Fruit fly (Drosophila melanogaster) whole organism, embryonic: ENCODE measurements around the gene Mvd.
A peak's percentile ranks its signal among the peaks of the same experiment; 100 is the strongest.

Experiments
- ATbp ChIP-seq: fragments of 200-800 bp; sonication (Bioruptor generic); optimal IDR thresholded peaks from 2 replicates; lab custom pipeline; 2017; ENCODE audit warnings: missing biosample characterization, mild to moderate bottlenecking, missing genetic modification characterization, missing genetic modification reagents
- B-H2 ChIP-seq: fragments of 200-800 bp; sonication (Bioruptor generic); optimal IDR thresholded peaks from 2 replicates; lab custom pipeline; 2018; ENCODE audit warnings: missing biosample characterization, mild to moderate bottlenecking, missing genetic modification characterization
- Bteb2 ChIP-seq: fragments of 200-800 bp; sonication (Bioruptor generic); optimal IDR thresholded peaks from 2 replicates; lab custom pipeline; 2016; ENCODE audit warnings: missing biosample characterization, missing genetic modification characterization
- CG1024 ChIP-seq: fragments of 200-800 bp; sonication (Bioruptor generic); IDR thresholded peaks from 2 replicates; pipeline ENCODE4 v1.3.6; 2022; ENCODE audit warnings: missing biosample characterization, missing genetic modification characterization
- CG10274 ChIP-seq: fragments of 200-800 bp; sonication (Bioruptor generic); optimal IDR thresholded peaks from 3 replicates; lab custom pipeline; 2017; ENCODE audit warnings: missing biosample characterization, mild to moderate bottlenecking, missing genetic modification characterization
- CG10462 ChIP-seq: fragments of 200-800 bp; sonication (Bioruptor generic); optimal IDR thresholded peaks from 2 replicates; lab custom pipeline; 2016; ENCODE audit warnings: missing biosample characterization, missing genetic modification characterization
- CG10979 ChIP-seq: fragments of 200-800 bp; sonication (Bioruptor generic); optimal IDR thresholded peaks from 2 replicates; lab custom pipeline; 2018; ENCODE audit warnings: missing biosample characterization, mild to moderate bottlenecking, missing genetic modification characterization, moderate library complexity
- CG12071 ChIP-seq: fragments of 200-800 bp; sonication (Bioruptor generic); optimal IDR thresholded peaks from 3 replicates; lab custom pipeline; 2018; ENCODE audit warnings: missing biosample characterization, mild to moderate bottlenecking, missing genetic modification characterization
- CG12769 ChIP-seq: fragments of 200-800 bp; sonication (Bioruptor generic); optimal IDR thresholded peaks from 2 replicates; lab custom pipeline; 2019; ENCODE audit warnings: missing biosample characterization, mild to moderate bottlenecking, missing genetic modification characterization, moderate library complexity
- CG13424 ChIP-seq: fragments of 200-800 bp; sonication (Bioruptor generic); optimal IDR thresholded peaks from 2 replicates; lab custom pipeline; 2019; ENCODE audit warnings: missing biosample characterization, mild to moderate bottlenecking, missing genetic modification characterization, moderate library complexity
- CG13775 ChIP-seq: fragments of 200-800 bp; sonication (Bioruptor generic); optimal IDR thresholded peaks from 3 replicates; lab custom pipeline; 2017; ENCODE audit warnings: missing biosample characterization, mild to moderate bottlenecking, missing genetic modification characterization
- CG14441 ChIP-seq: fragments of 200-800 bp; sonication (Bioruptor generic); IDR thresholded peaks from 2 replicates; pipeline ENCODE4 v1.3.6; 2022; ENCODE audit warnings: missing biosample characterization, missing genetic modification characterization
- CG15601 ChIP-seq: fragments of 200-800 bp; sonication (Bioruptor generic); optimal IDR thresholded peaks from 3 replicates; lab custom pipeline; 2019; ENCODE audit warnings: missing biosample characterization, mild to moderate bottlenecking, missing genetic modification characterization, moderate library complexity
- CG16863 ChIP-seq: fragments of 200-800 bp; sonication (Bioruptor generic); optimal IDR thresholded peaks from 3 replicates; lab custom pipeline; 2016; ENCODE audit warnings: missing biosample characterization, missing genetic modification characterization
- CG17912 ChIP-seq: fragments of 200-800 bp; sonication (Bioruptor generic); optimal IDR thresholded peaks from 2 replicates; lab custom pipeline; 2018; ENCODE audit warnings: missing biosample characterization, mild to moderate bottlenecking, missing genetic modification characterization
- CG1832 ChIP-seq: fragments of 200-800 bp; sonication (Bioruptor generic); optimal IDR thresholded peaks from 2 replicates; lab custom pipeline; 2017; ENCODE audit warnings: missing biosample characterization, mild to moderate bottlenecking, missing genetic modification characterization, inconsistent platforms
- CG2129 ChIP-seq: fragments of 200-800 bp; sonication (Bioruptor generic); IDR thresholded peaks from 2 replicates; pipeline ENCODE4 v1.3.6; 2022; ENCODE audit warnings: missing biosample characterization, missing genetic modification characterization; ENCODE audit not compliant: partially characterized antibody
- CG34376 ChIP-seq: fragments of 200-800 bp; sonication (Bioruptor generic); optimal IDR thresholded peaks from 2 replicates; lab custom pipeline; 2018; ENCODE audit warnings: missing biosample characterization, mild to moderate bottlenecking, missing genetic modification characterization
- CG34422 ChIP-seq: fragments of 200-800 bp; sonication (Bioruptor generic); IDR thresholded peaks from 3 replicates; pipeline ENCODE4 v1.3.6; 2022; ENCODE audit warnings: missing biosample characterization, missing genetic modification characterization
- CG3847 ChIP-seq: fragments of 200-800 bp; sonication (Bioruptor generic); IDR thresholded peaks from 2 replicates; pipeline ENCODE4 v1.3.6; 2022; ENCODE audit warnings: missing biosample characterization, missing genetic modification characterization
- CG4360 ChIP-seq: fragments of 200-800 bp; sonication (Bioruptor generic); IDR thresholded peaks from 2 replicates; pipeline ENCODE4 v1.3.6; 2022; ENCODE audit warnings: missing biosample characterization, missing genetic modification characterization
- CG43689 ChIP-seq: fragments of 200-800 bp; sonication (Bioruptor generic); IDR thresholded peaks from 2 replicates; pipeline ENCODE4 v1.3.6; 2022; ENCODE audit warnings: missing biosample characterization, missing genetic modification characterization
- CG4404 ChIP-seq: fragments of 200-800 bp; sonication (Bioruptor generic); IDR thresholded peaks from 2 replicates; pipeline ENCODE4 v1.3.6; 2022; ENCODE audit warnings: missing biosample characterization, missing genetic modification characterization
- CG4730 ChIP-seq: fragments of 200-800 bp; sonication (Bioruptor generic); IDR thresholded peaks from 2 replicates; pipeline ENCODE4 v1.3.6; 2022; ENCODE audit warnings: missing biosample characterization, missing genetic modification characterization
- CG6175 ChIP-seq: fragments of 200-800 bp; sonication (Bioruptor generic); IDR thresholded peaks from 3 replicates; pipeline ENCODE4 v1.3.6; 2022; ENCODE audit warnings: missing biosample characterization, missing genetic modification characterization
- CG6813 ChIP-seq: fragments of 200-800 bp; sonication (Bioruptor generic); optimal IDR thresholded peaks from 2 replicates; lab custom pipeline; 2017; ENCODE audit warnings: missing biosample characterization, missing genetic modification characterization, mild to moderate bottlenecking, moderate library complexity, missing genetic modification reagents
- CG9215 ChIP-seq: fragments of 200-800 bp; sonication (Bioruptor generic); IDR thresholded peaks from 2 replicates; pipeline ENCODE4 v1.3.6; 2022; ENCODE audit warnings: missing biosample characterization, missing genetic modification characterization
- Dad ChIP-seq: fragments of 200-800 bp; sonication (Bioruptor generic); optimal IDR thresholded peaks from 3 replicates; lab custom pipeline; 2016; ENCODE audit warnings: missing biosample characterization, missing genetic modification characterization
- Ets97D ChIP-seq: fragments of 200-800 bp; sonication (Bioruptor generic); optimal IDR thresholded peaks from 3 replicates; lab custom pipeline; 2016; ENCODE audit warnings: missing biosample characterization, missing genetic modification characterization
- Hey ChIP-seq: fragments of 200-800 bp; sonication (Bioruptor generic); optimal IDR thresholded peaks from 3 replicates; lab custom pipeline; 2018; ENCODE audit warnings: missing biosample characterization, mild to moderate bottlenecking, missing genetic modification characterization
- Lim3 ChIP-seq: fragments of 200-800 bp; sonication (Bioruptor generic); IDR thresholded peaks from 2 replicates; pipeline ENCODE4 v1.3.6; 2022; ENCODE audit warnings: missing biosample characterization, missing genetic modification characterization
- Lpt ChIP-seq: fragments of >200 bp; optimal IDR thresholded peaks from 2 replicates; lab custom pipeline; 2018; ENCODE audit warnings: missing biosample characterization, missing genetic modification characterization
- Nf-YC ChIP-seq: fragments of 200-800 bp; optimal IDR thresholded peaks from 3 replicates; lab custom pipeline; 2019; ENCODE audit warnings: missing biosample characterization, mild to moderate bottlenecking, missing genetic modification characterization, moderate library complexity
- Ptx1 ChIP-seq: fragments of 200-800 bp; sonication (Bioruptor generic); IDR thresholded peaks from 2 replicates; pipeline ENCODE4 v1.3.6; 2022; ENCODE audit warnings: missing biosample characterization, missing genetic modification characterization
- Taf1 ChIP-seq: fragments of 200-800 bp; sonication (Bioruptor generic); IDR thresholded peaks from 2 replicates; pipeline ENCODE4 v1.3.6; 2022; ENCODE audit warnings: missing biosample characterization, missing genetic modification characterization
- Tbp ChIP-seq: fragments of >200 bp; optimal IDR thresholded peaks from 2 replicates; lab custom pipeline; 2018; ENCODE audit warnings: missing biosample characterization, missing genetic modification characterization
- ara ChIP-seq: fragments of 200-800 bp; sonication (Bioruptor generic); IDR thresholded peaks from 2 replicates; pipeline ENCODE4 v1.3.6; 2022; ENCODE audit warnings: missing biosample characterization, missing genetic modification characterization
- bcd ChIP-seq: fragments of 200-800 bp; sonication (Bioruptor generic); optimal IDR thresholded peaks from 2 replicates; lab custom pipeline; 2017; ENCODE audit warnings: missing biosample characterization, mild to moderate bottlenecking, missing genetic modification characterization
- chinmo ChIP-seq: fragments of 200-800 bp; sonication (Bioruptor generic); IDR thresholded peaks from 4 replicates; pipeline ENCODE4 v1.3.6; 2022; ENCODE audit warnings: missing biosample characterization, missing genetic modification characterization; ENCODE audit not compliant: partially characterized antibody
- dmrt99B ChIP-seq: fragments of 200-800 bp; sonication (Bioruptor generic); optimal IDR thresholded peaks from 2 replicates; lab custom pipeline; 2018; ENCODE audit warnings: missing biosample characterization, mild to moderate bottlenecking, missing genetic modification characterization, moderate library complexity
- grau ChIP-seq: fragments of 200-800 bp; optimal IDR thresholded peaks from 3 replicates; lab custom pipeline; 2019; ENCODE audit warnings: missing biosample characterization, mild to moderate bottlenecking, missing genetic modification characterization, moderate library complexity
- gro ChIP-seq: fragments of 200-800 bp; sonication (Bioruptor generic); optimal IDR thresholded peaks from 2 replicates; lab custom pipeline; 2016; ENCODE audit warnings: missing biosample characterization, missing genetic modification characterization
- kah ChIP-seq: fragments of 200-800 bp; sonication (Bioruptor generic); optimal IDR thresholded peaks from 2 replicates; lab custom pipeline; 2018; ENCODE audit warnings: missing biosample characterization, mild to moderate bottlenecking, missing genetic modification characterization
- lilli ChIP-seq: fragments of 200-800 bp; sonication (Bioruptor generic); optimal IDR thresholded peaks from 3 replicates; lab custom pipeline; 2016; ENCODE audit warnings: missing biosample characterization, missing genetic modification characterization
- sens ChIP-seq: fragments of 200-800 bp; sonication (Bioruptor generic); peaks from one replicate; lab custom pipeline; 2016; ENCODE audit warnings: missing biosample characterization, missing genetic modification characterization
- tll ChIP-seq, 2 experiments: fragments of 200-800 bp in 1 of 2; fragments of >200 bp in 1 of 2; sonication (Bioruptor generic) in 1 of 2; optimal IDR thresholded peaks; 2 replicates each; lab custom pipeline; 2017 to 2019; ENCODE audit warnings: missing biosample characterization in 2 of 2, missing genetic modification characterization in 2 of 2, mild to moderate bottlenecking in 1 of 2, moderate library complexity in 1 of 2
- trh ChIP-seq: fragments of 200-800 bp; sonication (Bioruptor generic); optimal IDR thresholded peaks from 2 replicates; lab custom pipeline; 2016; ENCODE audit warnings: missing biosample characterization, missing genetic modification characterization
- wek ChIP-seq: fragments of 200-800 bp; sonication (Bioruptor generic); optimal IDR thresholded peaks from 3 replicates; lab custom pipeline; 2018; ENCODE audit warnings: missing biosample characterization, mild to moderate bottlenecking, missing genetic modification characterization, moderate library complexity
- zen ChIP-seq: fragments of 200-800 bp; sonication (Bioruptor generic); optimal IDR thresholded peaks from 3 replicates; lab custom pipeline; 2018; ENCODE audit warnings: missing biosample characterization, mild to moderate bottlenecking, missing genetic modification characterization, moderate library complexity
- zfh2 ChIP-seq: fragments of 200-800 bp; sonication (Bioruptor generic); optimal IDR thresholded peaks from 2 replicates; lab custom pipeline; 2016; ENCODE audit warnings: missing biosample characterization, missing genetic modification characterization

The Mvd gene

dm6 chrX:15709624-15709983, 39.4 kb upstream of the Mvd start (continued):
- peak; percentile 38 for TF ChIP-seq CG12769 (tag; lab: Kevin White, UChicago)
- no peak for TF ChIP-seq CG43689 (GFP tag; lab: Robert Waterston, UW)
- no peak for TF ChIP-seq zfh2
- TF ChIP-seq CG34422 (GFP tag; lab: Robert Waterston, UW), result peak; percentile 42; the same call in 1 of the 3 replicates
- no peak for TF ChIP-seq Lim3 (GFP tag; lab: Robert Waterston, UW)
- TF ChIP-seq CG10462 (GFP tag; lab: Kevin White, UChicago), result no peak
- TF ChIP-seq tll (GFP tag; optimal IDR thresholded peaks at IDR 0.05; lab: Kevin White, UChicago), result no peak
- peak; percentile 68 for TF ChIP-seq sens (GFP tag; lab: Kevin White, UChicago)
- TF ChIP-seq CG4360 (GFP tag; lab: Robert Waterston, UW), result no peak
- 0 out of 2 replicates have a peak, but pooled peaks have one; percentile 22 for TF ChIP-seq ara (GFP tag; lab: Robert Waterston, UW)
- no peak for TF ChIP-seq Lpt (GFP tag; lab: Kevin White, UChicago)
- TF ChIP-seq B-H2 (GFP tag; lab: Kevin White, UChicago), result no peak
- no peak for TF ChIP-seq CG1024 (GFP tag; lab: Robert Waterston, UW)
- TF ChIP-seq CG3847, result 0 out of 2 replicates have a peak, but pooled peaks have one; percentile 6
- TF ChIP-seq CG15601 (tag; lab: Kevin White, UChicago), result peak; percentile 56
- peak; percentile 19 for TF ChIP-seq bcd (GFP tag; lab: Kevin White, UChicago)
- TF ChIP-seq kah, result peak; percentile 72
- TF ChIP-seq CG9215 (GFP tag; lab: Robert Waterston, UW), result no peak
- TF ChIP-seq ATbp (GFP tag; lab: Kevin White, UChicago), result peak; percentile 20
- TF ChIP-seq gro (GFP tag; lab: Kevin White, UChicago), result no peak
- TF ChIP-seq CG14441, result peak; percentile 39; the same call in 1 of the 2 replicates
- TF ChIP-seq Ptx1 (GFP tag; lab: Robert Waterston, UW), result peak; percentile 19; the same call in 1 of the 2 replicates
- TF ChIP-seq CG1832, result peak; percentile 84
- TF ChIP-seq CG17912 (GFP tag; lab: Kevin White, UChicago), result no peak
- TF ChIP-seq chinmo (GFP tag; lab: Robert Waterston, UW), result 0 out of 4 replicates have a peak, but pooled peaks have one; percentile 8
- TF ChIP-seq CG12071 (GFP tag; lab: Kevin White, UChicago), result peak; percentile 15
- TF ChIP-seq CG16863 (GFP tag; lab: Kevin White, UChicago), result no peak
- TF ChIP-seq CG6175 (GFP tag; lab: Robert Waterston, UW), result no peak
- peak; percentile 9 for TF ChIP-seq lilli
- no peak for TF ChIP-seq dmrt99B (tag; lab: Kevin White, UChicago)
- TF ChIP-seq Hey (tag; lab: Kevin White, UChicago), result no peak
- TF ChIP-seq CG6813 (GFP tag; lab: Kevin White, UChicago), result peak; percentile 1
- no peak for TF ChIP-seq Tbp (GFP tag; lab: Kevin White, UChicago)
- TF ChIP-seq CG10274 (GFP tag; lab: Kevin White, UChicago), result peak; percentile 12
- TF ChIP-seq zen (tag; lab: Kevin White, UChicago), result no peak
- TF ChIP-seq CG10979, result peak; percentile 1
- TF ChIP-seq CG4730 (GFP tag; lab: Robert Waterston, UW), result 0 out of 2 replicates have a peak, but pooled peaks have one; percentile 15

DNA sequence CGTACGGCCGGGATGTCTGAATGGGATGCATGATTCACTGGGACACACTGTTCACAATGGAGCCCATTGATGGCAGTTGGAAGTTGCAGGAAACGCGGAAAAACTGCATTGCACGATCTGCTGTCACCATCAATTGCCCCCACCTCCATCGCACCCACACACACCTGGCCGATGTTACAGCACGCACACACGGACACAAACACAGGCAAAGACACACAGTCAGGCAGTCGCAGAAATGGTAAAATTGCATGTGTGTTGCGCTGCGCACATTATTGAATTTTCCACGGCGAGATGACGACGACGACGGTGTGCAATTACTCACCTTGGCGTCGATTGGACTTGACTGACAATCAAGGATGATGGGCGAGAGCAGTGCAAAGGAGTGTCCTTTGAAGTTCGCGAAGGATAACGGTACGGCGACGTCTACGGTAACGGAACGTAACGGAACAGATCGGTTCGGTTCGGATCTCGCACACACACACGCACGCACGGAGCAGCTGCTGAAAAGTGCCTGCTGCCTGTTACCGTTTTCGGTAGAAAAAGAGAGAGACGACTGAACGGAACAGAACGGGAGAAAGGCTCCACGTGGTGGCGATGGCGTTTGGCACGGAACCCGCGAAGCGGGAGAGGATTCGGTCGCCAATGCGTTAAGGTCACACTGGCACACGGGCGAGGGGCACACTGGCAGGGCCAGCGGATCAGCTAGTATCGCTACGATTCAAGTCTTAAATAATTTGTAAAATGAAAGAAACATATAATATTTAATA, 38.8 kb upstream of the Mvd start, which contains the start of the genes CG9281 and CG15601:
Gene CG9281, minus strand, starts transcription at position 556 of the 767 bp plus-strand sequence.
Gene CG15601, plus strand, starts transcription at position 664 of the 767 bp plus-strand sequence.
- TF ChIP-seq CG13775 (GFP tag; lab: Kevin White, UChicago) (no peak), CG13424 (no peak), Dad (GFP tag; lab: Kevin White, UChicago) (no peak), CG4404 (GFP tag; lab: Robert Waterston, UW) (no peak), trh (GFP tag; lab: Kevin White, UChicago) (no peak), Bteb2 (GFP tag; lab: Kevin White, UChicago) (no peak), CG34376 (GFP tag; lab: Kevin White, UChicago) (peak; percentile 52), grau (peak; percentile 7), Ets97D (GFP tag; lab: Kevin White, UChicago) (peak; percentile 22), CG4730 (GFP tag; lab: Robert Waterston, UW) (no peak), Taf1 (GFP tag; lab: Robert Waterston, UW) (no peak), CG6813 (GFP tag; lab: Kevin White, UChicago) (no peak), wek (GFP tag; lab: Kevin White, UChicago) (no peak), CG4360 (GFP tag; lab: Robert Waterston, UW) (no peak), CG2129 (GFP tag; lab: Robert Waterston, UW) (no peak), Nf-YC (tag; lab: Kevin White, UChicago) (peak; percentile 24)
